Fruit fly (Drosophila melanogaster) S2 (cell line): ENCODE data around the gene Gp93.

Source experiments
- CG8478 ChIP-seq: fragments of >200 bp; optimal IDR thresholded peaks from 2 replicates; lab custom pipeline; 2018
- CTCF ChIP-seq, 2 experiments: fragments of >200 bp; optimal IDR thresholded peaks; 2 replicates each; lab custom pipeline; 2018

dm6 chr3R:27931461-27931860 lies 17.1 kb upstream of the Gp93 start:
- TF ChIP-seq CTCF (optimal IDR thresholded peaks at IDR 0.05; lab: Kevin White, UChicago) (no peak), CG8478 (lab: Kevin White, UChicago) (no peak)
